Worm (Caenorhabditis elegans) whole organism, L1 larva: ENCODE data around the gene pigg-1.

Experiments
- C04F5.9 ChIP-seq: sonication (generic microtip); optimal IDR thresholded peaks from 2 replicates; lab custom pipeline; 2016; ENCODE audit warnings: missing genetic modification characterization, missing compliant biosample characterization
- C16A3.4 ChIP-seq: fragments of 150-350 bp; optimal IDR thresholded peaks from 2 replicates; lab custom pipeline; 2014; ENCODE audit warnings: missing biosample characterization, missing genetic modification characterization
- C34B4.2 ChIP-seq: sonication (generic microtip); optimal IDR thresholded peaks from 2 replicates; lab custom pipeline; 2017; ENCODE audit warnings: mild to moderate bottlenecking, missing genetic modification characterization, missing compliant biosample characterization
- F16B12.6 ChIP-seq: fragments of 150-350 bp; optimal IDR thresholded peaks from 2 replicates; lab custom pipeline; 2014; ENCODE audit warnings: missing biosample characterization, missing genetic modification characterization
- alr-1 ChIP-seq: fragments of 200-800 bp; sonication (Bioruptor generic); optimal IDR thresholded peaks from 2 replicates; lab custom pipeline; 2018; ENCODE audit warnings: borderline replicate concordance, mild to moderate bottlenecking, missing genetic modification characterization, missing compliant biosample characterization
- aly-2 ChIP-seq: fragments of 150-350 bp; optimal IDR thresholded peaks from 2 replicates; lab custom pipeline; 2014; ENCODE audit warnings: missing biosample characterization, missing genetic modification characterization
- ama-1 ChIP-seq: fragments of 150-350 bp; optimal IDR thresholded peaks from 2 replicates; lab custom pipeline; 2014
- ceh-8 ChIP-seq: fragments of 200-800 bp; sonication (Bioruptor generic); optimal IDR thresholded peaks from 2 replicates; lab custom pipeline; 2018; ENCODE audit warnings: mild to moderate bottlenecking, missing genetic modification characterization, moderate library complexity, missing compliant biosample characterization
- ces-1 ChIP-seq: fragments of 150-350 bp; optimal IDR thresholded peaks from 2 replicates; lab custom pipeline; 2014; ENCODE audit warnings: missing biosample characterization, missing genetic modification reagents, missing genetic modification characterization
- dpl-1 ChIP-seq, 3 experiments: fragments of 150-350 bp in 2 of 3; sonication (generic microtip) in 1 of 3; optimal IDR thresholded peaks; 2 replicates each; lab custom pipeline; 2014 to 2017; ENCODE audit warnings: missing biosample characterization in 3 of 3, missing genetic modification characterization in 3 of 3, missing genetic modification reagents in 3 of 3
- efl-1 ChIP-seq, 4 experiments: fragments of 150-350 bp; optimal IDR thresholded peaks in 3 of 4; peaks in 1 of 4; 1 replicate in 1 of 4; 2 replicates in 3 of 4; lab custom pipeline; 2014; ENCODE audit warnings: missing biosample characterization in 2 of 4, missing genetic modification characterization in 2 of 4, missing genetic modification reagents in 2 of 4
- fkh-10 ChIP-seq: sonication (generic microtip); optimal IDR thresholded peaks from 2 replicates; lab custom pipeline; 2017; ENCODE audit warnings: missing biosample characterization, missing genetic modification reagents, missing genetic modification characterization
- fkh-8 ChIP-seq: sonication (generic microtip); optimal IDR thresholded peaks from 2 replicates; lab custom pipeline; 2016; ENCODE audit warnings: mild to moderate bottlenecking, missing genetic modification characterization, missing compliant biosample characterization
- fos-1 ChIP-seq: fragments of 150-350 bp; optimal IDR thresholded peaks from 2 replicates; lab custom pipeline; 2014; ENCODE audit warnings: missing biosample characterization, missing genetic modification characterization
- grh-1 ChIP-seq: fragments of 200-800 bp; sonication (Bioruptor generic); IDR thresholded peaks from 2 replicates; pipeline ENCODE4 v1.3.6; 2022; ENCODE audit warnings: missing genetic modification reagents, missing genetic modification characterization, missing compliant biosample characterization
- hlh-4 ChIP-seq: sonication (generic microtip); optimal IDR thresholded peaks from 2 replicates; lab custom pipeline; 2016; ENCODE audit warnings: mild to moderate bottlenecking, missing genetic modification characterization, missing compliant biosample characterization
- lir-3 ChIP-seq: sonication (generic microtip); optimal IDR thresholded peaks from 2 replicates; lab custom pipeline; 2016; ENCODE audit warnings: mild to moderate bottlenecking, missing genetic modification characterization, moderate library complexity, missing compliant biosample characterization; ENCODE audit not compliant: poor library complexity
- nhr-11 ChIP-seq: fragments of 150-350 bp; optimal IDR thresholded peaks from 2 replicates; lab custom pipeline; 2014; ENCODE audit warnings: missing biosample characterization, missing genetic modification characterization
- nhr-12 ChIP-seq: sonication (generic microtip); optimal IDR thresholded peaks from 2 replicates; lab custom pipeline; 2017; ENCODE audit warnings: missing biosample characterization, missing genetic modification characterization
- nhr-19 ChIP-seq: fragments of 200-800 bp; sonication (Bioruptor generic); conservative IDR thresholded peaks from 2 replicates; pipeline ENCODE4 v1.3.6; 2022; ENCODE audit warnings: missing genetic modification characterization, missing compliant biosample characterization
- nhr-20 ChIP-seq: sonication (generic microtip); optimal IDR thresholded peaks from 2 replicates; lab custom pipeline; 2016; ENCODE audit warnings: mild to moderate bottlenecking, missing genetic modification characterization, missing compliant biosample characterization
- nhr-28 ChIP-seq: fragments of 150-350 bp; optimal IDR thresholded peaks from 2 replicates; lab custom pipeline; 2014; ENCODE audit warnings: missing biosample characterization, missing genetic modification characterization
- nhr-47 ChIP-seq: sonication (generic microtip); optimal IDR thresholded peaks from 2 replicates; lab custom pipeline; 2016; ENCODE audit warnings: mild to moderate bottlenecking, missing genetic modification characterization, moderate library complexity, missing compliant biosample characterization
- nhr-71 ChIP-seq: sonication (generic microtip); optimal IDR thresholded peaks from 2 replicates; lab custom pipeline; 2016; ENCODE audit warnings: mild to moderate bottlenecking, missing genetic modification characterization, moderate library complexity, missing compliant biosample characterization
- nhr-90 ChIP-seq: sonication (generic microtip); optimal IDR thresholded peaks from 2 replicates; lab custom pipeline; 2016; ENCODE audit warnings: mild to moderate bottlenecking, missing genetic modification characterization, missing compliant biosample characterization; ENCODE audit not compliant: poor library complexity
- pag-3 ChIP-seq: sonication (generic microtip); optimal IDR thresholded peaks from 2 replicates; lab custom pipeline; 2017; ENCODE audit warnings: missing genetic modification characterization, mild to moderate bottlenecking, missing compliant biosample characterization, antibody characterized with exemption, borderline replicate concordance; ENCODE audit not compliant: insufficient read depth
- rnt-1 ChIP-seq: sonication (generic microtip); optimal IDR thresholded peaks from 2 replicates; lab custom pipeline; 2016; ENCODE audit warnings: mild to moderate bottlenecking, missing genetic modification characterization, moderate library complexity, missing compliant biosample characterization
- snpc-4 ChIP-seq: fragments of 150-350 bp; optimal IDR thresholded peaks from 2 replicates; lab custom pipeline; 2014; ENCODE audit warnings: missing biosample characterization, missing genetic modification characterization
- sox-4 ChIP-seq: sonication (generic microtip); optimal IDR thresholded peaks from 2 replicates; lab custom pipeline; 2016; ENCODE audit warnings: missing genetic modification characterization, missing compliant biosample characterization
- zag-1 ChIP-seq: fragments of 150-350 bp; optimal IDR thresholded peaks from 2 replicates; lab custom pipeline; 2014; ENCODE audit warnings: missing biosample characterization, missing genetic modification characterization
- ztf-4 ChIP-seq: fragments of 150-350 bp; optimal IDR thresholded peaks from 2 replicates; lab custom pipeline; 2014; ENCODE audit warnings: missing biosample characterization, missing genetic modification characterization

pigg-1 gene

ce11 chrII:8621883-8622282 is 21.8 kb upstream of the pigg-1 start, which contains the start of gene T22C8.3:
TSS of gene T22C8.3 (minus strand) at chrII:8621983.
- no peak for TF ChIP-seq lir-3 (tag; lab: Kevin White, UChicago)
- TF ChIP-seq ama-1 (lab: Kevin White, UChicago): no peak
- TF ChIP-seq dpl-1 (GFP tag; optimal IDR thresholded peaks at IDR 0.05; lab: Kevin White, UChicago): peak in 1 of 3 experiments; percentile 4
- TF ChIP-seq hlh-4 (tag; lab: Kevin White, UChicago): no peak
- TF ChIP-seq nhr-11: no peak
- TF ChIP-seq pag-3: no peak
- TF ChIP-seq nhr-28 (tag; lab: Kevin White, UChicago): no peak

DNA sequence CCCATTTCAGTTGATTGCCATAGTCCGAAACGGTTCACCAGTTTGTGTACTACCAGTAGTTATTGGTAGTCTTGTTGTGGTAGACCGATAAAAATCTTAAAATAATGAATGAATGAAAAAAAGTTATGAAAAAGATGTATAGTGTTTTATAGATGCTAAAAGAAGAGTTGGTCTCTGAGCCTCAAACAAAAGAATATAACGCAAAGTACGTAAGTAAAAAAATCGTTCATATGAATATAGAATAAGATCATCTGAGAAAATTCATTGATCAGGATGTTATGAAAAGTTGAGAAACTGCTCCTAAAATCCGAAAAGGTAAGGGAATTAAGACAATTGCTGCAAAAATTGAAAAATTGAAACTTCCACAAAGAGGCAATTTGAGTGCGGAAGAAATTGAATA is 17.5 kb upstream of the pigg-1 start, which contains the start of gene chhy-1:
Gene chhy-1 (minus strand): TSS at position 101 of the 400 bp plus-strand sequence.
- no peak for TF ChIP-seq nhr-71 (tag; lab: Kevin White, UChicago)
- TF ChIP-seq sox-4 (tag; lab: Kevin White, UChicago): no peak
- TF ChIP-seq fkh-10 (GFP tag; lab: Kevin White, UChicago): no peak
- no peak for TF ChIP-seq rnt-1
- no peak for TF ChIP-seq C04F5.9

ce11 chrII:8616155-8616554 is 16.1 kb upstream of the pigg-1 start:
- TF ChIP-seq efl-1 (optimal IDR thresholded peaks at IDR 0.05; lab: Kevin White, UChicago): no peak
- peak in 1 of 2 experiments; percentile 12 for TF ChIP-seq efl-1 (GFP tag; optimal IDR thresholded peaks at IDR 0.05 in 1 of 2; lab: Kevin White, UChicago)
- TF ChIP-seq grh-1 (GFP tag; lab: Robert Waterston, UW): no peak

DNA sequence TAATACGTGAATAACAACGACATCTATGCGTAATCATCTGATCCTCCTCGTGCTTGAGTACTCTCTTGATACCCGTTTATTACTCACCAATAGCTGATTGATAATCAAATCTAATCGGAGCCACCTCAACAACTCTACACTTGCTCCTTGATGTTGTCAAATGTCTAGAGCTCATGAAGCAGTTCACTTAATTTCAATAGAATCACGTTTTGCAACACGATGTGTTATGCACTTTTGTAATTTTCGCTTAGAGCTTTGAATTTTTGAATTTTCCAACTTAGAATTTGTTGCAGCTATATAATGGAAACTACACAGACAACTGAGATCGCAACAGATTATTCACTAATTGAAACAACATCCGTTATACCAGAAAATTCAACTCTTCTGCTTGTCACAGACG is 12.4 kb upstream of the pigg-1 start, which contains the start of gene T22C8.1:
Gene T22C8.1 (plus strand): TSS at position 301 of the 400 bp plus-strand sequence.
- TF ChIP-seq C34B4.2 (tag; lab: Kevin White, UChicago) (no peak), ces-1 (GFP tag; lab: Kevin White, UChicago) (no peak), nhr-20 (tag; lab: Kevin White, UChicago) (no peak), alr-1 (tag; lab: Kevin White, UChicago) (no peak), fos-1 (tag; lab: Kevin White, UChicago) (no peak), nhr-19 (no peak), hlh-4 (tag; lab: Kevin White, UChicago) (no peak), nhr-12 (tag; lab: Kevin White, UChicago) (no peak), aly-2 (tag; lab: Kevin White, UChicago) (no peak), ztf-4 (no peak), grh-1 (GFP tag; lab: Robert Waterston, UW) (no peak)

ce11 chrII:8611330-8611729 is 11.3 kb upstream of the pigg-1 start:
- peak; percentile 75 for TF ChIP-seq ceh-8
- TF ChIP-seq C04F5.9: no peak
- TF ChIP-seq nhr-71 (tag; lab: Kevin White, UChicago): peak; percentile 9
- TF ChIP-seq aly-2 (tag; lab: Kevin White, UChicago): no peak
- no peak for TF ChIP-seq hlh-4 (tag; lab: Kevin White, UChicago)
- peak; percentile 23 for TF ChIP-seq fkh-8
- TF ChIP-seq C16A3.4 (tag; lab: Kevin White, UChicago): no peak
- no peak for TF ChIP-seq snpc-4 (tag; lab: Kevin White, UChicago)
- no peak for TF ChIP-seq zag-1 (tag; lab: Kevin White, UChicago)
- peak; percentile 0 for TF ChIP-seq nhr-47 (tag; lab: Kevin White, UChicago)
- TF ChIP-seq F16B12.6: no peak

DNA sequence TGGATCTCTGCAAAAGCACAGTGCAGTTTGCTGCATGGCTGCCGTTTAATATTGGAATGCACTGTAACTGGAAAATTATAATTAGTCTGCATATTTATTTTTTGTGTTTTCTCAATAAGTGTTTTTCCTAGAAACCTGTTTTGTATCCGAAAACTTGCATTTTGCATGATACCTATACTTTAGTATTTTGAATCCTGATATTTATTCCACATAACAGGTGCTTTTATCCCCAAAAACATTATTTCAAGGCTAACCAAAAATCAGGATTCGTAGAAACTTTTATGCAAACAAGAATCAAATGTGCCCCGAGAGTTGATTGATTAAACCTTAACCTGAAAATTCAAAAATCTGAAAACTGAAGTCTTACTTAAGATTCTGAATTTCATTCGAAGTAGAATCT is 10.5 kb upstream of the pigg-1 start:
- TF ChIP-seq hlh-4 (tag; lab: Kevin White, UChicago) (peak; percentile 93), nhr-90 (tag; lab: Kevin White, UChicago) (no peak), nhr-71 (tag; lab: Kevin White, UChicago) (peak; percentile 15), aly-2 (tag; lab: Kevin White, UChicago) (no peak), nhr-47 (tag; lab: Kevin White, UChicago) (peak; percentile 15)
